Worm (Caenorhabditis elegans) whole organism, L4 larva: Measurements from ENCODE around the gene H05C05.4.

Experiments used
- Y75B8A.6 ChIP-seq: fragments of 200-800 bp; sonication (Bioruptor generic); IDR thresholded peaks from 2 replicates; pipeline ENCODE4 v1.3.6; 2022; ENCODE audit warnings: missing genetic modification reagents, missing genetic modification characterization, missing compliant biosample characterization
- fos-1 ChIP-seq: fragments of 150-350 bp; optimal IDR thresholded peaks from 2 replicates; lab custom pipeline; 2014; ENCODE audit warnings: missing biosample characterization, missing genetic modification characterization
- hmg-1.1 ChIP-seq: fragments of 200-800 bp; sonication (Bioruptor generic); IDR thresholded peaks from 2 replicates; pipeline ENCODE4 v1.3.6; 2022; ENCODE audit warnings: missing genetic modification reagents, missing genetic modification characterization, missing compliant biosample characterization
- lin-15B ChIP-seq: fragments of 150-350 bp; sonication (generic microtip); optimal IDR thresholded peaks from 3 replicates; lab custom pipeline; 2014; ENCODE audit warnings: missing biosample characterization, missing genetic modification characterization
- nhr-237 ChIP-seq: sonication (generic microtip); optimal IDR thresholded peaks from 2 replicates; lab custom pipeline; 2017; ENCODE audit warnings: missing biosample characterization, missing genetic modification characterization
- skn-1 ChIP-seq: fragments of 150-350 bp; optimal IDR thresholded peaks from 2 replicates; lab custom pipeline; 2014; ENCODE audit warnings: missing biosample characterization, missing genetic modification characterization
- unc-62 ChIP-seq, 3 experiments: fragments of 150-350 bp in 1 of 3; sonication (generic microtip); optimal IDR thresholded peaks in 2 of 3; peaks in 1 of 3; 1 replicate in 1 of 3; 2 replicates in 2 of 3; lab custom pipeline; 2014 to 2017; ENCODE audit warnings: missing biosample characterization in 3 of 3, missing genetic modification characterization in 3 of 3, missing genetic modification reagents in 3 of 3, missing genotype in 1 of 3

ce11 chrIII:2972977-2973376 lies 27.0 kb upstream of the H05C05.4 start:
- TF ChIP-seq lin-15B (tag; lab: Kevin White, UChicago), result no peak
- no peak for TF ChIP-seq hmg-1.1
- no peak for TF ChIP-seq nhr-237 (tag; lab: Kevin White, UChicago)
- TF ChIP-seq fos-1 (tag; lab: Kevin White, UChicago), result no peak
- no peak for TF ChIP-seq skn-1
- peak in 1 of 2 experiments; percentile 88 for TF ChIP-seq unc-62 (GFP tag; optimal IDR thresholded peaks at IDR 0.05 in 1 of 2; lab: Kevin White, UChicago)
- TF ChIP-seq unc-62 (tag; optimal IDR thresholded peaks at IDR 0.05; lab: Kevin White, UChicago), result no peak
- TF ChIP-seq Y75B8A.6 (GFP tag; lab: Robert Waterston, UW), result no peak
